Worm (Caenorhabditis elegans) whole organism, L3 larva: ENCODE measurements around the gene srh-85.

Experiments
- R02D3.7 ChIP-seq: fragments of 150-350 bp; optimal IDR thresholded peaks from 2 replicates; lab custom pipeline; 2014; ENCODE audit warnings: missing biosample characterization, missing genetic modification characterization
- fkh-10 ChIP-seq: sonication (generic microtip); optimal IDR thresholded peaks from 2 replicates; lab custom pipeline; 2017; ENCODE audit warnings: missing biosample characterization, missing genetic modification reagents, missing genetic modification characterization
- nhr-12 ChIP-seq: fragments of 150-350 bp; optimal IDR thresholded peaks from 2 replicates; lab custom pipeline; 2014; ENCODE audit warnings: missing biosample characterization, missing genetic modification characterization
- nhr-28 ChIP-seq: fragments of 150-350 bp; optimal IDR thresholded peaks from 2 replicates; lab custom pipeline; 2014; ENCODE audit warnings: missing biosample characterization, missing genetic modification characterization
- skn-1 ChIP-seq: fragments of 150-350 bp; optimal IDR thresholded peaks from 2 replicates; lab custom pipeline; 2014; ENCODE audit warnings: missing biosample characterization, missing genetic modification characterization
- ztf-11 ChIP-seq: fragments of 150-350 bp; optimal IDR thresholded peaks from 2 replicates; lab custom pipeline; 2014; ENCODE audit warnings: missing biosample characterization, missing genetic modification characterization

ce11 chrV:2983351-2983750, 4.0 kb downstream of the srh-85 start, which contains the start of gene srw-117:
- TF ChIP-seq fkh-10 (no peak), ztf-11 (tag; lab: Kevin White, UChicago) (no peak), skn-1 (tag; lab: Kevin White, UChicago) (no peak), R02D3.7 (tag; lab: Kevin White, UChicago) (no peak), nhr-28 (no peak), nhr-12 (tag; lab: Kevin White, UChicago) (no peak)
